Fruit fly (Drosophila melanogaster) whole organism, embryonic: Measurements from ENCODE around the gene CG14881.

Experiments used
- B-H1 ChIP-seq: fragments of 200-800 bp; sonication (Bioruptor generic); IDR thresholded peaks from 3 replicates; pipeline ENCODE4 v1.3.6; 2022; ENCODE audit warnings: missing biosample characterization, missing genetic modification characterization
- CG10147 ChIP-seq: fragments of 200-800 bp; sonication (Bioruptor generic); optimal IDR thresholded peaks from 2 replicates; lab custom pipeline; 2019; ENCODE audit warnings: missing biosample characterization, mild to moderate bottlenecking, missing genetic modification characterization, moderate library complexity
- CG10274 ChIP-seq: fragments of 200-800 bp; sonication (Bioruptor generic); optimal IDR thresholded peaks from 3 replicates; lab custom pipeline; 2017; ENCODE audit warnings: missing biosample characterization, mild to moderate bottlenecking, missing genetic modification characterization
- CG1233 ChIP-seq: fragments of 200-800 bp; sonication (Bioruptor generic); optimal IDR thresholded peaks from 4 replicates; lab custom pipeline; 2018; ENCODE audit warnings: missing biosample characterization, mild to moderate bottlenecking, missing genetic modification characterization
- CG13775 ChIP-seq: fragments of 200-800 bp; sonication (Bioruptor generic); optimal IDR thresholded peaks from 3 replicates; lab custom pipeline; 2017; ENCODE audit warnings: missing biosample characterization, mild to moderate bottlenecking, missing genetic modification characterization
- CG14965 ChIP-seq: fragments of 200-800 bp; sonication (Bioruptor generic); optimal IDR thresholded peaks from 2 replicates; lab custom pipeline; 2016; ENCODE audit warnings: missing biosample characterization, missing genetic modification characterization, borderline replicate concordance
- CG15269 ChIP-seq: fragments of 200-800 bp; sonication (Bioruptor generic); optimal IDR thresholded peaks from 2 replicates; lab custom pipeline; 2018; ENCODE audit warnings: missing biosample characterization, mild to moderate bottlenecking, missing genetic modification characterization, moderate library complexity
- CG15514 ChIP-seq: fragments of 200-800 bp; sonication (Bioruptor generic); optimal IDR thresholded peaks from 3 replicates; lab custom pipeline; 2017; ENCODE audit warnings: missing biosample characterization, missing genetic modification characterization, mild to moderate bottlenecking, moderate library complexity, missing genetic modification reagents
- CG15601 ChIP-seq: fragments of 200-800 bp; sonication (Bioruptor generic); optimal IDR thresholded peaks from 3 replicates; lab custom pipeline; 2019; ENCODE audit warnings: missing biosample characterization, mild to moderate bottlenecking, missing genetic modification characterization, moderate library complexity
- CG1792 ChIP-seq: fragments of 200-800 bp; sonication (Bioruptor generic); optimal IDR thresholded peaks from 2 replicates; lab custom pipeline; 2016; ENCODE audit warnings: missing biosample characterization, missing genetic modification characterization
- CG1832 ChIP-seq: fragments of 200-800 bp; sonication (Bioruptor generic); optimal IDR thresholded peaks from 2 replicates; lab custom pipeline; 2017; ENCODE audit warnings: missing biosample characterization, mild to moderate bottlenecking, missing genetic modification characterization, inconsistent platforms
- CG18619 ChIP-seq: fragments of 200-800 bp; sonication (Bioruptor generic); optimal IDR thresholded peaks from 3 replicates; lab custom pipeline; 2017; ENCODE audit warnings: missing biosample characterization, mild to moderate bottlenecking, missing genetic modification characterization
- CG2889 ChIP-seq: fragments of 200-800 bp; sonication (Bioruptor generic); IDR thresholded peaks from 3 replicates; pipeline ENCODE4 v1.3.6; 2022; ENCODE audit warnings: missing biosample characterization, missing genetic modification characterization
- CG31224 ChIP-seq: fragments of 200-800 bp; sonication (Bioruptor generic); IDR thresholded peaks from 2 replicates; pipeline ENCODE4 v1.3.6; 2022; ENCODE audit warnings: missing biosample characterization, missing genetic modification characterization
- CG34376 ChIP-seq: fragments of 200-800 bp; sonication (Bioruptor generic); optimal IDR thresholded peaks from 2 replicates; lab custom pipeline; 2018; ENCODE audit warnings: missing biosample characterization, mild to moderate bottlenecking, missing genetic modification characterization
- CG42726 ChIP-seq: fragments of 200-800 bp; sonication (Bioruptor generic); IDR thresholded peaks from 2 replicates; pipeline ENCODE4 v1.3.6; 2022; ENCODE audit warnings: missing biosample characterization, missing genetic modification characterization; ENCODE audit not compliant: partially characterized antibody
- CG4617 ChIP-seq: fragments of 200-800 bp; sonication (Bioruptor generic); optimal IDR thresholded peaks from 3 replicates; lab custom pipeline; 2016; ENCODE audit warnings: missing biosample characterization, missing genetic modification characterization, borderline replicate concordance
- CG6689 ChIP-seq: fragments of 200-800 bp; sonication (Bioruptor generic); IDR thresholded peaks from 2 replicates; pipeline ENCODE4 v1.3.6; 2022; ENCODE audit warnings: missing biosample characterization, missing genetic modification characterization
- CG6791 ChIP-seq: fragments of 200-800 bp; sonication (Bioruptor generic); IDR thresholded peaks from 3 replicates; pipeline ENCODE4 v1.3.6; 2022; ENCODE audit warnings: missing biosample characterization, missing genetic modification characterization; ENCODE audit not compliant: partially characterized antibody
- CG7271 ChIP-seq: fragments of 200-800 bp; sonication (Bioruptor generic); optimal IDR thresholded peaks from 2 replicates; lab custom pipeline; 2018; ENCODE audit warnings: missing biosample characterization, mild to moderate bottlenecking, missing genetic modification characterization, moderate library complexity
- CG8924 ChIP-seq: fragments of 200-800 bp; optimal IDR thresholded peaks from 3 replicates; lab custom pipeline; 2019; ENCODE audit warnings: missing biosample characterization, mild to moderate bottlenecking, missing genetic modification characterization, moderate library complexity
- CG8944 ChIP-seq: fragments of 200-800 bp; sonication (Bioruptor generic); optimal IDR thresholded peaks from 3 replicates; lab custom pipeline; 2016; ENCODE audit warnings: missing biosample characterization, missing genetic modification characterization
- Dfd ChIP-seq, 2 experiments: fragments of >200 bp; optimal IDR thresholded peaks; 2 replicates each; lab custom pipeline; 2017; ENCODE audit warnings: missing biosample characterization in 2 of 2, missing genetic modification characterization in 2 of 2
- Doc2 ChIP-seq: fragments of 200-800 bp; sonication (Bioruptor generic); IDR thresholded peaks from 2 replicates; pipeline ENCODE4 v1.3.6; 2022; ENCODE audit warnings: missing biosample characterization, missing genetic modification characterization
- ERR ChIP-seq: fragments of 200-800 bp; sonication (Bioruptor generic); optimal IDR thresholded peaks from 2 replicates; lab custom pipeline; 2016; ENCODE audit warnings: missing biosample characterization, missing genetic modification characterization
- GATAe ChIP-seq: fragments of 200-800 bp; sonication (Bioruptor generic); conservative IDR thresholded peaks from 2 replicates; pipeline ENCODE4 v1.3.6; 2022; ENCODE audit warnings: missing biosample characterization, missing genetic modification characterization
- HLH4C ChIP-seq: fragments of 200-800 bp; sonication (Bioruptor generic); IDR thresholded peaks from 3 replicates; pipeline ENCODE4 v1.3.6; 2022; ENCODE audit warnings: missing biosample characterization, missing genetic modification characterization; ENCODE audit not compliant: partially characterized antibody
- Hmr ChIP-seq: fragments of 200-800 bp; sonication (Bioruptor generic); optimal IDR thresholded peaks from 3 replicates; lab custom pipeline; 2017; ENCODE audit warnings: mild to moderate bottlenecking, missing biosample characterization, missing genetic modification reagents, missing genetic modification characterization
- Lim3 ChIP-seq: fragments of 200-800 bp; sonication (Bioruptor generic); IDR thresholded peaks from 2 replicates; pipeline ENCODE4 v1.3.6; 2022; ENCODE audit warnings: missing biosample characterization, missing genetic modification characterization
- Opbp ChIP-seq: fragments of 200-800 bp; sonication (Bioruptor generic); IDR thresholded peaks from 3 replicates; pipeline ENCODE4 v1.3.6; 2022; ENCODE audit warnings: missing biosample characterization, missing genetic modification characterization; ENCODE audit not compliant: partially characterized antibody
- Poxn ChIP-seq: fragments of 200-800 bp; sonication (Bioruptor generic); IDR thresholded peaks from 2 replicates; pipeline ENCODE4 v1.3.6; 2022; ENCODE audit warnings: missing biosample characterization, missing genetic modification characterization
- Rx ChIP-seq: fragments of 200-800 bp; sonication (Bioruptor generic); IDR thresholded peaks from 2 replicates; pipeline ENCODE4 v1.3.6; 2022; ENCODE audit warnings: missing biosample characterization, missing genetic modification characterization
- Sox100B ChIP-seq: fragments of 200-800 bp; sonication (Bioruptor generic); optimal IDR thresholded peaks from 3 replicates; lab custom pipeline; 2018; ENCODE audit warnings: missing biosample characterization, mild to moderate bottlenecking, missing genetic modification characterization
- YL-1 ChIP-seq: fragments of 200-800 bp; sonication (Bioruptor generic); optimal IDR thresholded peaks from 3 replicates; lab custom pipeline; 2017; ENCODE audit warnings: missing biosample characterization, mild to moderate bottlenecking, missing genetic modification characterization
- amos ChIP-seq: fragments of 200-800 bp; sonication (Bioruptor generic); IDR thresholded peaks from 2 replicates; pipeline ENCODE4 v1.3.6; 2022; ENCODE audit warnings: missing biosample characterization, missing genetic modification characterization; ENCODE audit not compliant: partially characterized antibody
- aop ChIP-seq: fragments of 200-800 bp; sonication (Bioruptor generic); IDR thresholded peaks from 2 replicates; pipeline ENCODE4 v1.3.6; 2022; ENCODE audit warnings: missing biosample characterization, missing genetic modification characterization
- bsh ChIP-seq, 2 experiments: fragments of 200-800 bp; sonication (Bioruptor generic); optimal IDR thresholded peaks; 2 replicates each; lab custom pipeline; 2017 to 2018; ENCODE audit warnings: mild to moderate bottlenecking in 2 of 2, missing biosample characterization in 2 of 2, missing genetic modification characterization in 2 of 2, moderate library complexity in 1 of 2
- crc ChIP-seq: fragments of 200-800 bp; sonication (Bioruptor generic); optimal IDR thresholded peaks from 2 replicates; lab custom pipeline; 2016; ENCODE audit warnings: missing biosample characterization, missing genetic modification characterization
- eyg ChIP-seq: fragments of 200-800 bp; sonication (Bioruptor generic); optimal IDR thresholded peaks from 3 replicates; lab custom pipeline; 2016; ENCODE audit warnings: missing biosample characterization, missing genetic modification characterization
- gcm2 ChIP-seq: fragments of 200-800 bp; sonication (Bioruptor generic); optimal IDR thresholded peaks from 2 replicates; lab custom pipeline; 2016; ENCODE audit warnings: missing biosample characterization, missing genetic modification characterization
- luna ChIP-seq: fragments of 200-800 bp; sonication (Bioruptor generic); optimal IDR thresholded peaks from 2 replicates; lab custom pipeline; 2016; ENCODE audit warnings: missing biosample characterization, missing genetic modification characterization
- mirr ChIP-seq: fragments of 200-800 bp; sonication (Bioruptor generic); optimal IDR thresholded peaks from 3 replicates; lab custom pipeline; 2018; ENCODE audit warnings: missing biosample characterization, mild to moderate bottlenecking, missing genetic modification characterization
- pfk ChIP-seq: fragments of 200-800 bp; sonication (Bioruptor generic); optimal IDR thresholded peaks from 2 replicates; lab custom pipeline; 2018; ENCODE audit warnings: missing biosample characterization, mild to moderate bottlenecking, missing genetic modification characterization, moderate library complexity
- repo ChIP-seq: fragments of 200-800 bp; sonication (Bioruptor generic); optimal IDR thresholded peaks from 2 replicates; lab custom pipeline; 2016; ENCODE audit warnings: missing biosample characterization, missing genetic modification characterization
- shn ChIP-seq: fragments of 200-800 bp; sonication (Bioruptor generic); optimal IDR thresholded peaks from 3 replicates; lab custom pipeline; 2016; ENCODE audit warnings: missing biosample characterization, missing genetic modification characterization
- sim ChIP-seq: fragments of 200-800 bp; sonication (Bioruptor generic); IDR thresholded peaks from 2 replicates; pipeline ENCODE4 v1.3.6; 2022; ENCODE audit warnings: missing biosample characterization, missing genetic modification characterization
- slou ChIP-seq: fragments of 200-800 bp; sonication (Bioruptor generic); optimal IDR thresholded peaks from 3 replicates; lab custom pipeline; 2016; ENCODE audit warnings: missing biosample characterization, missing genetic modification characterization
- zen2 ChIP-seq: fragments of 200-800 bp; sonication (Bioruptor generic); IDR thresholded peaks from 3 replicates; pipeline ENCODE4 v1.3.6; 2022; ENCODE audit warnings: missing biosample characterization, missing genetic modification characterization; ENCODE audit not compliant: partially characterized antibody
- zfh2 ChIP-seq: fragments of 200-800 bp; sonication (Bioruptor generic); optimal IDR thresholded peaks from 2 replicates; lab custom pipeline; 2016; ENCODE audit warnings: missing biosample characterization, missing genetic modification characterization

CG14881 gene

dm6 chr3R:16448378-16449134 is 13.9 kb downstream of the CG14881 start (continued):
- TF ChIP-seq CG15601 (tag; lab: Kevin White, UChicago) (peak; percentile 66), CG15514 (GFP tag; lab: Kevin White, UChicago) (peak; percentile 33), Poxn (peak; percentile 8; the same call in 1 of the 2 replicates), CG8924 (tag; lab: Kevin White, UChicago) (peak; percentile 43), crc (peak; percentile 50), eyg (no peak), CG7271 (tag; lab: Kevin White, UChicago) (no peak), Rx (peak; percentile 86), zfh2 (GFP tag; lab: Kevin White, UChicago) (peak; percentile 65), Dfd (GFP tag; optimal IDR thresholded peaks at IDR 0.05; lab: Kevin White, UChicago) (no peak), CG2889 (GFP tag; lab: Robert Waterston, UW) (peak; percentile 67; the same call in 2 of the 3 replicates), CG4617 (no peak), CG13775 (GFP tag; lab: Kevin White, UChicago) (peak; percentile 49), zen2 (no peak), shn (GFP tag; lab: Kevin White, UChicago) (peak; percentile 7), CG6689 (GFP tag; lab: Robert Waterston, UW) (peak; percentile 72), pfk (no peak), CG31224 (GFP tag; lab: Robert Waterston, UW) (peak; percentile 68), ERR (peak; percentile 46), repo (GFP tag; lab: Kevin White, UChicago) (no peak), gcm2 (GFP tag; lab: Kevin White, UChicago) (no peak), bsh (GFP tag; optimal IDR thresholded peaks at IDR 0.05; lab: Kevin White, UChicago) (peak; percentile 91 to 96), luna (GFP tag; lab: Kevin White, UChicago) (no peak), CG1832 (GFP tag; lab: Kevin White, UChicago) (no peak), CG14965 (GFP tag; lab: Kevin White, UChicago) (no peak), CG6791 (no peak), CG10147 (GFP tag; lab: Kevin White, UChicago) (peak; percentile 67), CG18619 (GFP tag; lab: Kevin White, UChicago) (no peak), CG42726 (GFP tag; lab: Robert Waterston, UW) (no peak), CG10274 (no peak), CG8944 (GFP tag; lab: Kevin White, UChicago) (no peak), mirr (GFP tag; lab: Kevin White, UChicago) (peak; percentile 20), CG1233 (GFP tag; lab: Kevin White, UChicago) (peak; percentile 14), Doc2 (GFP tag; lab: Robert Waterston, UW) (no peak), Opbp (GFP tag; lab: Robert Waterston, UW) (no peak), B-H1 (peak; percentile 77), GATAe (GFP tag; lab: Robert Waterston, UW) (no peak), amos (GFP tag; lab: Robert Waterston, UW) (no peak), aop (0 out of 2 replicates have a peak, but pooled peaks have one; percentile 5), Lim3 (GFP tag; lab: Robert Waterston, UW) (peak; percentile 71; the same call in 1 of the 2 replicates), CG1792 (peak; percentile 13), CG34376 (GFP tag; lab: Kevin White, UChicago) (no peak), CG15269 (tag; lab: Kevin White, UChicago) (peak; percentile 56), YL-1 (GFP tag; lab: Kevin White, UChicago) (no peak), HLH4C (no peak), Hmr (GFP tag; lab: Kevin White, UChicago) (peak; percentile 56), Sox100B (GFP tag; lab: Kevin White, UChicago) (no peak), sim (GFP tag; lab: Robert Waterston, UW) (peak; percentile 87), slou (GFP tag; lab: Kevin White, UChicago) (peak; percentile 3)
